Fruit fly (Drosophila melanogaster): Measurements from ENCODE around the gene CG34269.

Gene CG34269

DNA sequence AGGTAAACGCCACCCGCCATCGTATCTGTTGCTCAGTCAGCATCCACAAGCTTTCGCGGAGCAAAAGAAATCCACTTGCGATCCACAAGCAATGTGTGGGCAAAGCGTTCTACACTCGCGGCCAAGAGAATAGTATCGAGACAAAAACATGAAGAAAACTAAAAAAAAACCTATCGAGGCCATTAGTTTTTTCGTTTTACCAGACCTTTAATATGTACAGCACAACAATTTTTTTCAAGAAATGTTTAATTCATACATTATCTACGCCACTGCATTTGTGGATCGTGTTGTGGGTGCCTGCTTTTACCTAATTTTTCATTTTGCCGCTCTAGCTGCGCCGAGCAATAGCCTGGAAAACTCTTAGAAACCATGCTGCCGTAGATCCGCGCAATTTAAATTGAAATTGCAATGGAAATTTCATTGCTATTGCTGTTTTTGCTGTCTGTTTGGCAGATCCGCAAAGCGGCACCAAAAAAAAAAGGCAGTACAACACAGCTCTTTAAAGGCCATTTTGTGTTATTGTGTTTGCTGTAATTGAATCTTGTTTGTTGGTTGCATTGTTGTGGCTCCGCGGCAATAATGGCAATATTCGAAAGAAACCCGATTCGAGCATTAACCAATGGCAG lies 35.0 kb downstream of the CG34269 start:
- peak; percentile 92 for TF ChIP-seq fd96Ca (GFP tag; IDR thresholded peaks at IDR 0.05)
- TF ChIP-seq CG14655 (GFP tag; optimal IDR thresholded peaks at IDR 0.05) = peak; percentile 78
- TF ChIP-seq EcR (GFP tag; optimal IDR thresholded peaks at IDR 0.05) = no peak
- peak; percentile 88 for TF ChIP-seq CG12605 (GFP tag; IDR thresholded peaks at IDR 0.05)
- no peak for TF ChIP-seq D1 (tag; optimal IDR thresholded peaks at IDR 0.05)
- peak; percentile 67 for TF ChIP-seq Pif1A (GFP tag; optimal IDR thresholded peaks at IDR 0.05)
- TF ChIP-seq Ets98B (GFP tag; IDR thresholded peaks at IDR 0.05) = peak; percentile 93
- peak; percentile 3 for TF ChIP-seq CG8159 (tag; optimal IDR thresholded peaks at IDR 0.05)
- TF ChIP-seq Snoo (tag; optimal IDR thresholded peaks at IDR 0.05) = peak; percentile 14
- TF ChIP-seq CG4496 (GFP tag; IDR thresholded peaks at IDR 0.05) = peak; percentile 96
- TF ChIP-seq CG17806 (tag; optimal IDR thresholded peaks at IDR 0.05) = peak; percentile 39
- peak; percentile 87 for TF ChIP-seq CG32121 (GFP tag; IDR thresholded peaks at IDR 0.05)
- TF ChIP-seq rn (GFP tag; IDR thresholded peaks at IDR 0.05) = peak; percentile 64; the same call in 1 of the 2 replicates
- TF ChIP-seq CG10348 (GFP tag; IDR thresholded peaks at IDR 0.05) = peak; percentile 46; the same call in 1 of the 2 replicates
- no peak for TF ChIP-seq gl (tag; optimal IDR thresholded peaks at IDR 0.05)
- TF ChIP-seq CG34367 (tag; optimal IDR thresholded peaks at IDR 0.05) = peak; percentile 29
- TF ChIP-seq CG8301 (tag; optimal IDR thresholded peaks at IDR 0.05) = peak; percentile 82
- no peak for TF ChIP-seq CG13204 (GFP tag; optimal IDR thresholded peaks at IDR 0.05)
- peak; percentile 50 for TF ChIP-seq CG9948 (tag; optimal IDR thresholded peaks at IDR 0.05)
- TF ChIP-seq CG15710 (tag; optimal IDR thresholded peaks at IDR 0.05) = peak; percentile 19
- TF ChIP-seq Pif1B (GFP tag; optimal IDR thresholded peaks at IDR 0.05) = peak; percentile 58

DNA sequence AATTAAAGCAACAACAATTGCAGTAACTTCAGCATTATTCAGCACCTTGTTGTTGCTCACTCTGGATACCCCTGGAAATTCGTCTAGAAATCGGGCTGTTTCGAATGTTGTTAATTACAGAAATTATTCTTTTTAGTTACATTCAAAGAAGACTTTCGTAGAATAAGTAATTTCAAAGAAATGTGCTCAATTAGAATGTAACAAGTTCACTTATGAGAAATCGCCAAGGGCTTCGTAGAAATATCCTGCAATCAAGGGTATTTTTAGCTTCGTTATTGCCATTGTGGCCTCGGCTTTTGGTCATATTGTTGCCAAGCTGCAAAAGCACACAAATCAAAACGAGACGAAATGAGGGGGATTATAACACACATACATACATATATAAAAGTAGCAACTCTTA lies 35.8 kb downstream of the CG34269 start:
- TF ChIP-seq Pif1A (GFP tag; optimal IDR thresholded peaks at IDR 0.05) (no peak), rn (GFP tag; IDR thresholded peaks at IDR 0.05) (no peak), CG12605 (GFP tag; IDR thresholded peaks at IDR 0.05) (no peak), CG17806 (tag; optimal IDR thresholded peaks at IDR 0.05) (peak; percentile 9), CG4496 (GFP tag; IDR thresholded peaks at IDR 0.05) (0 out of 3 replicates have a peak, but pooled peaks have one; percentile 36), Snoo (tag; optimal IDR thresholded peaks at IDR 0.05) (no peak), D1 (tag; optimal IDR thresholded peaks at IDR 0.05) (no peak), CG8159 (tag; optimal IDR thresholded peaks at IDR 0.05) (peak; percentile 4), EcR (GFP tag; optimal IDR thresholded peaks at IDR 0.05) (no peak), CG34367 (tag; optimal IDR thresholded peaks at IDR 0.05) (no peak), CG9948 (tag; optimal IDR thresholded peaks at IDR 0.05) (peak; percentile 10), CG13204 (GFP tag; optimal IDR thresholded peaks at IDR 0.05) (no peak), CG15710 (tag; optimal IDR thresholded peaks at IDR 0.05) (no peak), CG10348 (GFP tag; IDR thresholded peaks at IDR 0.05) (0 out of 2 replicates have a peak, but pooled peaks have one; percentile 44), Pif1B (GFP tag; optimal IDR thresholded peaks at IDR 0.05) (no peak), gl (tag; optimal IDR thresholded peaks at IDR 0.05) (no peak), CG8301 (tag; optimal IDR thresholded peaks at IDR 0.05) (peak; percentile 41), CG14655 (GFP tag; optimal IDR thresholded peaks at IDR 0.05) (peak; percentile 45), Ets98B (GFP tag; IDR thresholded peaks at IDR 0.05) (peak; percentile 55), CG32121 (GFP tag; IDR thresholded peaks at IDR 0.05) (peak; percentile 73), fd96Ca (GFP tag; IDR thresholded peaks at IDR 0.05) (peak; percentile 63; the same call in 1 of the 3 replicates)

DNA sequence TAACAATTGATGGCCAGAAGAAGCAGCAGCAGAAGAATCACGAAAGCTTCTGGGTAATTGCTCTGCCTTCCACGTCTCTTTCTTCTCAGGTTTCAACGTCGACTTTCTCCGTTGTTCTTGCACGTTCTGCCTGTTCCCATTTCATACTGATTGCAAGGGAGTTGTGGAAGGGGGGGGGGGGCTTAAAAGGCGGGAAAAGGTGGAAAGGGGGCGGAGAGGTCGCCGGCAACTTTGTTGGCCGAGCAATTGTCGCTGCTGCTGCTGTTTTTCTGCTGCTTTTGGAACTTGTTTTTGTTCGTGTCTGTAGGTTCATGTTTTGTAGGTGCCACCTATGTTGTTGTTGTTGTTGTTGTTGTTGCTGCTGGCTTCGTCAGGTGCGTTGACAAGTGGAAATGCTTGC lies 37.4 kb downstream of the CG34269 start:
- no peak for TF ChIP-seq CG9948 (tag; optimal IDR thresholded peaks at IDR 0.05)
- TF ChIP-seq CG13204 (GFP tag; optimal IDR thresholded peaks at IDR 0.05) = no peak
- TF ChIP-seq Snoo (tag; optimal IDR thresholded peaks at IDR 0.05) = no peak
- no peak; the same call in 2 of the 3 replicates for TF ChIP-seq fd96Ca (GFP tag; IDR thresholded peaks at IDR 0.05)
- no peak for TF ChIP-seq CG10348 (GFP tag; IDR thresholded peaks at IDR 0.05)
- no peak for TF ChIP-seq Ets98B (GFP tag; IDR thresholded peaks at IDR 0.05)
- TF ChIP-seq CG34367 (tag; optimal IDR thresholded peaks at IDR 0.05) = no peak
- TF ChIP-seq rn (GFP tag; IDR thresholded peaks at IDR 0.05) = no peak
- no peak for TF ChIP-seq CG8301 (tag; optimal IDR thresholded peaks at IDR 0.05)
- TF ChIP-seq CG12605 (GFP tag; IDR thresholded peaks at IDR 0.05) = no peak
- no peak for TF ChIP-seq CG17806 (tag; optimal IDR thresholded peaks at IDR 0.05)
- TF ChIP-seq CG4496 (GFP tag; IDR thresholded peaks at IDR 0.05) = no peak
- no peak for TF ChIP-seq CG8159 (tag; optimal IDR thresholded peaks at IDR 0.05)
- TF ChIP-seq D1 (tag; optimal IDR thresholded peaks at IDR 0.05) = no peak
- TF ChIP-seq EcR (GFP tag; optimal IDR thresholded peaks at IDR 0.05) = no peak
- no peak for TF ChIP-seq CG14655 (GFP tag; optimal IDR thresholded peaks at IDR 0.05)
- TF ChIP-seq CG15710 (tag; optimal IDR thresholded peaks at IDR 0.05) = no peak
- TF ChIP-seq Pif1A (GFP tag; optimal IDR thresholded peaks at IDR 0.05) = no peak
- TF ChIP-seq gl (tag; optimal IDR thresholded peaks at IDR 0.05) = no peak
- TF ChIP-seq Pif1B (GFP tag; optimal IDR thresholded peaks at IDR 0.05) = no peak

DNA sequence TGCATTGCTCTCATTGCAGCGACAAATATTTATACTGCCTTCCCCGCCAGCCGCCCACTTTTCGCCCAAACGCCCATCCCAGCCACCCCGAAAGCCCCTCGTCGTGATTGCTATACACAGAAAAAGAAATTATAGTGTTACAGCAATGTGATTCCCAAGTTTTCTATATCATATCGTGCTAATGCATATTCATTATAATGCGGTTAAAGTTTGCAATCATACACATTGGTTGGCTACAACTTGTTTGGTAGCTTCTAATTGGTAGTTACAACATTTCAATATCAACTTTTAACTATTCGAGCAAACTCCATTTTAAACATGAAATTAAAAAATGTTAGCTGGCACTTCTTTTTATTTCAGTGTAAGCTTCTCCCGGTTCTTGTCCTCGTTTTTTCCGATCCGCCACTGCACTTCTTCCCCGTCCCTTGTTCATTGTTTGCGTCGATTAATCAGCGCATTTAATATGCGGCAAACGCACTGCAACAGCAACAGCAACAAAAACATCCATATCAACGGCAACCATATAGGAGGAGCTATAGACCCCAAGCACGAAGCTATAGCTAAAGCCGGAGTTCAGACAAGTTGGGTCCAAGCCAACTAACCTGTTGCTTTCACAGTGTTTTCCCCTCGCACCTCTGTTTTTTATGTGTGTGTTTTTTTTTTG lies 38.0 kb downstream of the CG34269 start:
- TF ChIP-seq Snoo (tag; optimal IDR thresholded peaks at IDR 0.05) = peak; percentile 86
- peak; percentile 86 for TF ChIP-seq Pif1A (GFP tag; optimal IDR thresholded peaks at IDR 0.05)
- peak; percentile 90 for TF ChIP-seq EcR (GFP tag; optimal IDR thresholded peaks at IDR 0.05)
- TF ChIP-seq CG8301 (tag; optimal IDR thresholded peaks at IDR 0.05) = peak; percentile 93
- no peak for TF ChIP-seq rn (GFP tag; IDR thresholded peaks at IDR 0.05)
- peak; percentile 91 for TF ChIP-seq CG9948 (tag; optimal IDR thresholded peaks at IDR 0.05)
- TF ChIP-seq D1 (tag; optimal IDR thresholded peaks at IDR 0.05) = no peak
- TF ChIP-seq CG34367 (tag; optimal IDR thresholded peaks at IDR 0.05) = peak; percentile 91
- TF ChIP-seq CG8159 (tag; optimal IDR thresholded peaks at IDR 0.05) = peak; percentile 95
- TF ChIP-seq Pif1B (GFP tag; optimal IDR thresholded peaks at IDR 0.05) = peak; percentile 81
- peak; percentile 92 for TF ChIP-seq CG15710 (tag; optimal IDR thresholded peaks at IDR 0.05)
- no peak; the same call in 1 of the 2 replicates for TF ChIP-seq CG12605 (GFP tag; IDR thresholded peaks at IDR 0.05)
- peak; percentile 55 for TF ChIP-seq Ets98B (GFP tag; IDR thresholded peaks at IDR 0.05)
- peak; percentile 72 for TF ChIP-seq CG10348 (GFP tag; IDR thresholded peaks at IDR 0.05)
- TF ChIP-seq CG32121 (GFP tag; IDR thresholded peaks at IDR 0.05) = peak; percentile 78
- TF ChIP-seq gl (tag; optimal IDR thresholded peaks at IDR 0.05) = peak; percentile 65
- peak; percentile 92 for TF ChIP-seq CG17806 (tag; optimal IDR thresholded peaks at IDR 0.05)
- TF ChIP-seq CG4496 (GFP tag; IDR thresholded peaks at IDR 0.05) = peak; percentile 82
- peak; percentile 69; the same call in 2 of the 3 replicates for TF ChIP-seq fd96Ca (GFP tag; IDR thresholded peaks at IDR 0.05)
- TF ChIP-seq CG13204 (GFP tag; optimal IDR thresholded peaks at IDR 0.05) = peak; percentile 68
- peak; percentile 94 for TF ChIP-seq CG14655 (GFP tag; optimal IDR thresholded peaks at IDR 0.05)

Data from whole organism, pupa.